Worm (Caenorhabditis elegans) whole organism, L4 larva: Measurements from ENCODE around the gene srx-137.
A peak's percentile ranks its signal among the peaks of the same experiment; 100 is the strongest.

ENCODE experiments used
- ceh-20 ChIP-seq: fragments of 200-800 bp; sonication (Bioruptor generic); IDR thresholded peaks from 2 replicates; pipeline ENCODE4 v1.3.6; 2022; ENCODE audit warnings: missing genetic modification reagents, missing genetic modification characterization, missing compliant biosample characterization
- dmd-6 ChIP-seq: fragments of 200-800 bp; sonication (Bioruptor generic); IDR thresholded peaks from 2 replicates; pipeline ENCODE4 v1.3.6; 2022; ENCODE audit warnings: missing genetic modification reagents, missing genetic modification characterization, missing compliant biosample characterization
- egl-43 ChIP-seq: fragments of 200-800 bp; sonication (Bioruptor generic); IDR thresholded peaks from 2 replicates; pipeline ENCODE4 v1.3.6; 2022; ENCODE audit warnings: missing genetic modification reagents, missing genetic modification characterization, missing compliant biosample characterization
- mdl-1 ChIP-seq, 2 experiments: fragments of 150-350 bp in 1 of 2; sonication (generic microtip) in 1 of 2; optimal IDR thresholded peaks; 2 replicates each; lab custom pipeline; 2014 to 2017; ENCODE audit warnings: missing biosample characterization in 2 of 2, missing genetic modification characterization in 2 of 2
- php-3 ChIP-seq: fragments of 200-800 bp; sonication (Bioruptor generic); IDR thresholded peaks from 2 replicates; pipeline ENCODE4 v1.3.6; 2022; ENCODE audit warnings: missing genetic modification reagents, missing genetic modification characterization, missing compliant biosample characterization
- vab-7 ChIP-seq: fragments of 200-800 bp; sonication (Bioruptor generic); IDR thresholded peaks from 2 replicates; pipeline ENCODE4 v1.3.6; 2022; ENCODE audit warnings: missing genetic modification reagents, missing genetic modification characterization, missing compliant biosample characterization
- ztf-11 ChIP-seq: fragments of 150-350 bp; optimal IDR thresholded peaks from 2 replicates; lab custom pipeline; 2014; ENCODE audit warnings: missing biosample characterization, missing genetic modification characterization

srx-137 gene

DNA sequence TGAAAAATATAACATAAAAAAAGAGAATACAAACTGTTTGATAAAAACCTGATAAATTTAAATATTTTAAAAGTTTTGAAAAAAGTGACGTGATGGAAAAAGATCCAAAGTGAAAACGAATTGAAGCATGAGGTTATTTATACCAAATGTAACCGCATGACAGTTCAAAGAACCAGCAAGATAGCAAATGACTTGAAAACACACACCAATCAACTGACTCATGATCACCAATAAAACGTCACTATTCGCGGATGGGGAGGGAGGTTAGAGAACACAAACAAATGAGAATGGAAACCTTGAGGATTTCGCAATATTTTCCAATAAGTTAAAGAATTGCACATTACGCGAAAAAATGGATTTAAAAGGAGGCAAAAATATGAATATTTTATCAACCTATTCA is 46.8 kb downstream of the srx-137 start, which contains the start of gene C06B3.7 (continued):
- no peak for TF ChIP-seq vab-7 (GFP tag; lab: Robert Waterston, UW)
- no peak for TF ChIP-seq egl-43 (GFP tag; lab: Robert Waterston, UW)
- no peak for TF ChIP-seq ceh-20
- peak; percentile 95 for TF ChIP-seq dmd-6
- TF ChIP-seq mdl-1 (tag; optimal IDR thresholded peaks at IDR 0.05; lab: Kevin White, UChicago), result peak; percentile 36 to 93
- peak; percentile 92 for TF ChIP-seq php-3 (GFP tag; lab: Robert Waterston, UW)
- no peak for TF ChIP-seq ztf-11 (tag; lab: Kevin White, UChicago)
